Worm (Caenorhabditis elegans): ENCODE results near the gene swt-6.

Gene swt-6

ce11 chrV:13954056-13954455 is at the start of gene swt-6:
swt-6 (plus strand) TSS chrV:13954356.
- TF ChIP-seq ztf-11 (tag; optimal IDR thresholded peaks at IDR 0.05) (no peak), ztf-4 (tag; optimal IDR thresholded peaks at IDR 0.05) (no peak), jun-1 (tag; optimal IDR thresholded peaks at IDR 0.05) (no peak), ceh-16 (tag; optimal IDR thresholded peaks at IDR 0.05) (no peak), nhr-67 (tag; optimal IDR thresholded peaks at IDR 0.05) (no peak), ceh-82 (tag; optimal IDR thresholded peaks at IDR 0.05) (no peak), skn-1 (tag; optimal IDR thresholded peaks at IDR 0.05) (no peak), mdl-1 (tag; optimal IDR thresholded peaks at IDR 0.05) (no peak), elt-2 (tag; optimal IDR thresholded peaks at IDR 0.05) (no peak), pha-4 (tag; optimal IDR thresholded peaks at IDR 0.05) (no peak), mml-1 (tag; optimal IDR thresholded peaks at IDR 0.05) (no peak), nhr-23 (tag; optimal IDR thresholded peaks at IDR 0.05) (no peak), nhr-76 (tag; optimal IDR thresholded peaks at IDR 0.05) (no peak), hmg-11 (tag; optimal IDR thresholded peaks at IDR 0.05) (no peak), lsy-12 (tag; optimal IDR thresholded peaks at IDR 0.05) (no peak), aly-2 (tag; optimal IDR thresholded peaks at IDR 0.05) (no peak), R02D3.7 (tag; optimal IDR thresholded peaks at IDR 0.05) (no peak), snpc-4 (tag; optimal IDR thresholded peaks at IDR 0.05) (no peak), fos-1 (tag; optimal IDR thresholded peaks at IDR 0.05) (no peak)

ce11 chrV:13904446-13904845 is 49.7 kb upstream of the swt-6 start, which contains the start of gene stdh-3:
stdh-3 (plus strand) TSS chrV:13904611.
- no peak for TF ChIP-seq sea-2 (GFP tag; optimal IDR thresholded peaks at IDR 0.05)
- TF ChIP-seq nhr-77 (tag; optimal IDR thresholded peaks at IDR 0.05), result no peak
- TF ChIP-seq elt-2 (tag; optimal IDR thresholded peaks at IDR 0.05), result no peak
- TF ChIP-seq fkh-2 (tag; optimal IDR thresholded peaks at IDR 0.05), result no peak
- TF ChIP-seq nhr-43 (tag; optimal IDR thresholded peaks at IDR 0.05; ENCODE audit: poor library complexity, severe bottlenecking), result no peak
- TF ChIP-seq pha-4 (tag; optimal IDR thresholded peaks at IDR 0.05), result no peak
- no peak for TF ChIP-seq nhr-237 (tag; optimal IDR thresholded peaks at IDR 0.05)
- TF ChIP-seq egl-5 (tag; optimal IDR thresholded peaks at IDR 0.05), result no peak
- TF ChIP-seq lin-15B (tag; optimal IDR thresholded peaks at IDR 0.05), result no peak

ce11 chrV:13906166-13906565 is 48.0 kb upstream of the swt-6 start, which contains the start of gene stdh-1:
stdh-1 (plus strand) TSS chrV:13906492.
- TF ChIP-seq elt-2 (tag; optimal IDR thresholded peaks at IDR 0.05), result peak; percentile 48
- TF ChIP-seq nhr-67 (tag; optimal IDR thresholded peaks at IDR 0.05), result no peak
- TF ChIP-seq nhr-23 (tag; optimal IDR thresholded peaks at IDR 0.05), result no peak
- TF ChIP-seq nfya-1 (tag; optimal IDR thresholded peaks at IDR 0.05; ENCODE audit: insufficient read depth), result peak; percentile 3
- TF ChIP-seq egl-5 (tag; optimal IDR thresholded peaks at IDR 0.05), result peak; percentile 50
- no peak for TF ChIP-seq fkh-10 (GFP tag; optimal IDR thresholded peaks at IDR 0.05)
- no peak for TF ChIP-seq elt-1 (tag; optimal IDR thresholded peaks at IDR 0.05)
- no peak for TF ChIP-seq ztf-4 (tag; optimal IDR thresholded peaks at IDR 0.05)
- peak; percentile 22 for TF ChIP-seq pha-4 (tag; optimal IDR thresholded peaks at IDR 0.05)
- TF ChIP-seq nhr-25 (tag; optimal IDR thresholded peaks at IDR 0.05), result no peak
- TF ChIP-seq ama-1 (optimal IDR thresholded peaks at IDR 0.05), result no peak
- no peak for TF ChIP-seq ceh-82 (tag; optimal IDR thresholded peaks at IDR 0.05)
- no peak for TF ChIP-seq mdl-1 (tag; optimal IDR thresholded peaks at IDR 0.05)
- TF ChIP-seq hmg-11 (tag; optimal IDR thresholded peaks at IDR 0.05), result peak; percentile 5
- no peak for TF ChIP-seq skn-1 (tag; optimal IDR thresholded peaks at IDR 0.05)
- no peak for TF ChIP-seq daf-12 (tag; optimal IDR thresholded peaks at IDR 0.05)

ce11 chrV:13907557-13908104 is 46.5 kb upstream of the swt-6 start:
- TF ChIP-seq ama-1 (optimal IDR thresholded peaks at IDR 0.05), result peak; percentile 98
- no peak for TF ChIP-seq ceh-28 (tag; optimal IDR thresholded peaks at IDR 0.05)
- TF ChIP-seq nhr-23 (tag; optimal IDR thresholded peaks at IDR 0.05), result no peak
- TF ChIP-seq aly-2 (tag; optimal IDR thresholded peaks at IDR 0.05), result no peak
- TF ChIP-seq nhr-77 (tag; optimal IDR thresholded peaks at IDR 0.05), result no peak
- no peak for TF ChIP-seq ZK546.5 (tag; optimal IDR thresholded peaks at IDR 0.05)
- no peak for TF ChIP-seq elt-1 (tag; optimal IDR thresholded peaks at IDR 0.05)
- TF ChIP-seq nhr-28 (tag; optimal IDR thresholded peaks at IDR 0.05), result no peak
- TF ChIP-seq nhr-67 (tag; optimal IDR thresholded peaks at IDR 0.05), result no peak
- peak; percentile 78 for TF ChIP-seq nhr-43 (tag; optimal IDR thresholded peaks at IDR 0.05; ENCODE audit: poor library complexity, severe bottlenecking)
- no peak for TF ChIP-seq pqm-1 (tag; optimal IDR thresholded peaks at IDR 0.05)
- TF ChIP-seq nhr-237 (tag; optimal IDR thresholded peaks at IDR 0.05), result no peak
- TF ChIP-seq ztf-11 (tag; optimal IDR thresholded peaks at IDR 0.05), result no peak
- TF ChIP-seq zag-1 (tag; optimal IDR thresholded peaks at IDR 0.05), result no peak
- peak; percentile 27 for TF ChIP-seq lsy-12 (tag; optimal IDR thresholded peaks at IDR 0.05)
- no peak for TF ChIP-seq hmg-11 (tag; optimal IDR thresholded peaks at IDR 0.05)
- TF ChIP-seq nfya-1 (tag; optimal IDR thresholded peaks at IDR 0.05; ENCODE audit: insufficient read depth), result no peak
- TF ChIP-seq lin-39 (tag; optimal IDR thresholded peaks at IDR 0.05), result no peak
- no peak for TF ChIP-seq ceh-9 (tag; optimal IDR thresholded peaks at IDR 0.05)
- no peak for TF ChIP-seq nhr-12 (tag; optimal IDR thresholded peaks at IDR 0.05)
- no peak for TF ChIP-seq lin-15B (tag; optimal IDR thresholded peaks at IDR 0.05)
- TF ChIP-seq elt-2 (tag; optimal IDR thresholded peaks at IDR 0.05), result peak; percentile 42
- no peak for TF ChIP-seq egl-5 (tag; optimal IDR thresholded peaks at IDR 0.05)
- TF ChIP-seq egl-27 (tag; optimal IDR thresholded peaks at IDR 0.05), result no peak
- TF ChIP-seq fkh-10 (GFP tag; optimal IDR thresholded peaks at IDR 0.05), result no peak
- TF ChIP-seq jun-1 (tag; optimal IDR thresholded peaks at IDR 0.05), result peak; percentile 72
- TF ChIP-seq nhr-25 (tag; optimal IDR thresholded peaks at IDR 0.05), result peak; percentile 0
- TF ChIP-seq mdl-1 (tag; optimal IDR thresholded peaks at IDR 0.05), result no peak
- TF ChIP-seq ceh-82 (tag; optimal IDR thresholded peaks at IDR 0.05), result no peak
- no peak for TF ChIP-seq ceh-16 (tag; optimal IDR thresholded peaks at IDR 0.05)
- TF ChIP-seq snpc-4 (tag; optimal IDR thresholded peaks at IDR 0.05), result no peak
- no peak for TF ChIP-seq nhr-76 (tag; optimal IDR thresholded peaks at IDR 0.05)
- TF ChIP-seq nhr-11 (tag; optimal IDR thresholded peaks at IDR 0.05), result no peak
- peak; percentile 3 for TF ChIP-seq pha-4 (tag; optimal IDR thresholded peaks at IDR 0.05)
- TF ChIP-seq mml-1 (tag; optimal IDR thresholded peaks at IDR 0.05), result no peak
- no peak for TF ChIP-seq sea-2 (GFP tag; optimal IDR thresholded peaks at IDR 0.05)
- no peak for TF ChIP-seq daf-12 (tag; optimal IDR thresholded peaks at IDR 0.05)
